Worm (Caenorhabditis elegans): Measurements from ENCODE around the gene ndx-9.

ndx-9 gene

DNA sequence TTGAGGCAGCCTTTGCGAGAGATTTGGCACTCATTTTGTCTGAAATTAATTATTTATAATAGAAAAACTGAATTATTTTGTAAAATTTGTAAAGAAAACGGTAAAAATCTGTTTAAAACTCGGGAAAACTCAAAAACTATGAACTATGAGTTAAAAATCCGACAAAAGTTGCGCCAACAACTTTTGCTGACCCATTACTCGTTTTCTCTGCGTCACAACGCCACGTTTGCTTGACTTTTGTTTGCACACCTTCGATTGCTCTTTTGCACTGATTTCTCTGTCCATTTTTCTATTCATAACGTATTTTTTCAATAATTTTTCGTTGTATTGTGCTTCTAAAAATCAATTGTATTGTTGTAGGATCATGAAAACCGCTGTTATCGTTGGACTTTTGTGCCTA is 24.4 kb upstream of the ndx-9 start, which contains the start of gene fkb-1 (continued):
- TF ChIP-seq snpc-3.4 (tag; optimal IDR thresholded peaks at IDR 0.05) (no peak), xnd-1 (tag; optimal IDR thresholded peaks at IDR 0.05) (no peak), snpc-1.1 (tag; optimal IDR thresholded peaks at IDR 0.05; ENCODE audit: insufficient read depth) (no peak), nfya-2 (GFP tag; IDR thresholded peaks at IDR 0.05) (no peak), F49E8.2 (tag; optimal IDR thresholded peaks at IDR 0.05; ENCODE audit: insufficient read depth) (no peak), Y95B8A.8 (GFP tag; IDR thresholded peaks at IDR 0.05) (no peak), nhr-80 (tag; optimal IDR thresholded peaks at IDR 0.05) (peak; percentile 48), tbx-9 (tag; optimal IDR thresholded peaks at IDR 0.05; ENCODE audit: borderline replicate concordance) (no peak), hlh-12 (tag; optimal IDR thresholded peaks at IDR 0.05) (no peak), C06A6.2 (GFP tag; conservative IDR thresholded peaks at IDR 0.05) (no peak), lsl-1 (GFP tag; optimal IDR thresholded peaks at IDR 0.05) (peak; percentile 20), B0261.1 (tag; optimal IDR thresholded peaks at IDR 0.05) (no peak), somi-1 (GFP tag; optimal IDR thresholded peaks at IDR 0.05) (no peak), lin-54 (GFP tag; optimal IDR thresholded peaks at IDR 0.05) (peak; percentile 20), F33H1.4 (GFP tag; IDR thresholded peaks at IDR 0.05) (no peak), lir-1 (GFP tag; conservative IDR thresholded peaks at IDR 0.05) (no peak), fkh-3 (tag; optimal IDR thresholded peaks at IDR 0.05) (no peak), K12H6.12 (tag; optimal IDR thresholded peaks at IDR 0.05) (no peak), ceh-27 (GFP tag; optimal IDR thresholded peaks at IDR 0.05) (no peak), gei-17 (GFP tag; optimal IDR thresholded peaks at IDR 0.05) (no peak), rec-8 (tag; optimal IDR thresholded peaks at IDR 0.05) (no peak), lin-35 (GFP tag; optimal IDR thresholded peaks at IDR 0.05) (peak in 1 of 3 experiments; percentile 50), ccch-3 (GFP tag; optimal IDR thresholded peaks at IDR 0.05) (no peak), sptf-2 (GFP tag; optimal IDR thresholded peaks at IDR 0.05) (no peak), chd-7 (tag; optimal IDR thresholded peaks at IDR 0.05) (no peak), dox-1 (GFP tag; IDR thresholded peaks at IDR 0.05) (peak; percentile 60), lin-26 (GFP tag; IDR thresholded peaks at IDR 0.05) (no peak), Y53F4B.3 (GFP tag; IDR thresholded peaks at IDR 0.05) (no peak), aptf-2 (GFP tag; conservative IDR thresholded peaks at IDR 0.05) (no peak), sdz-38 (tag; optimal IDR thresholded peaks at IDR 0.05) (no peak), ZK185.1 (tag; optimal IDR thresholded peaks at IDR 0.05; ENCODE audit: poor library complexity, severe bottlenecking) (no peak), snpc-4 (GFP tag; optimal IDR thresholded peaks at IDR 0.05) (no peak), snpc-4 (tag; optimal IDR thresholded peaks at IDR 0.05) (peak in 1 of 4 experiments; percentile 2), madf-6 (GFP tag; IDR thresholded peaks at IDR 0.05) (no peak), madf-8 (GFP tag; conservative IDR thresholded peaks at IDR 0.05) (no peak), athp-1 (tag; optimal IDR thresholded peaks at IDR 0.05) (no peak), F39B2.1 (GFP tag; IDR thresholded peaks at IDR 0.05) (no peak), ztf-6 (GFP tag; IDR thresholded peaks at IDR 0.05) (no peak), K11D2.4 (GFP tag; IDR thresholded peaks at IDR 0.05) (no peak), B0336.3 (GFP tag; IDR thresholded peaks at IDR 0.05) (no peak), mel-28 (tag; optimal IDR thresholded peaks at IDR 0.05; ENCODE audit: borderline replicate concordance) (no peak), ceh-79 (tag; optimal IDR thresholded peaks at IDR 0.05) (no peak), ceh-40 (GFP tag; IDR thresholded peaks at IDR 0.05) (no peak), hmg-1.2 (GFP tag; IDR thresholded peaks at IDR 0.05) (peak; percentile 46; the same call in 1 of the 2 replicates), dpff-1 (tag; optimal IDR thresholded peaks at IDR 0.05) (no peak), cebp-1 (GFP tag; IDR thresholded peaks at IDR 0.05) (no peak), cebp-1 (tag; optimal IDR thresholded peaks at IDR 0.05) (peak; percentile 47), let-607 (tag; optimal IDR thresholded peaks at IDR 0.05) (peak; percentile 67 to 79), cebp-2 (GFP tag; IDR thresholded peaks at IDR 0.05) (no peak)
